Worm (Caenorhabditis elegans): ENCODE measurements around the gene C02G6.3.

- TF ChIP-seq Y53F4B.3 (GFP tag; IDR thresholded peaks at IDR 0.05) (no peak), ets-4 (GFP tag; optimal IDR thresholded peaks at IDR 0.05) (no peak), ccch-3 (GFP tag; optimal IDR thresholded peaks at IDR 0.05) (no peak), nhr-80 (tag; optimal IDR thresholded peaks at IDR 0.05) (no peak), F55B11.4 (tag; optimal IDR thresholded peaks at IDR 0.05; ENCODE audit: borderline replicate concordance, insufficient read depth) (no peak), F49E8.2 (tag; optimal IDR thresholded peaks at IDR 0.05; ENCODE audit: insufficient read depth) (no peak), T07F8.4 (tag; optimal IDR thresholded peaks at IDR 0.05) (no peak), efl-1 (GFP tag; optimal IDR thresholded peaks at IDR 0.05) (no peak), sea-2 (GFP tag; IDR thresholded peaks at IDR 0.05) (no peak), snpc-4 (GFP tag; optimal IDR thresholded peaks at IDR 0.05) (no peak), snpc-4 (tag; optimal IDR thresholded peaks at IDR 0.05) (no peak), athp-1 (tag; optimal IDR thresholded peaks at IDR 0.05) (no peak), unc-62 (GFP tag; optimal IDR thresholded peaks at IDR 0.05) (no peak), B0035.1 (tag; optimal IDR thresholded peaks at IDR 0.05) (no peak), gei-17 (GFP tag; optimal IDR thresholded peaks at IDR 0.05) (no peak)
These were observed 26.1 kb downstream of the C02G6.3 start, which contains the start of gene srd-15 for ce11 chrV:5906252-5906651.

Measured in whole organism, young adult.